Fruit fly (Drosophila melanogaster) whole organism, prepupa: ENCODE results near the gene CG31391.

Source experiments
- CG10631 ChIP-seq: fragments of 200-800 bp; sonication (Bioruptor generic); optimal IDR thresholded peaks from 2 replicates; lab custom pipeline; 2016; ENCODE audit warnings: missing biosample characterization, missing genetic modification characterization
- CG11294 ChIP-seq: fragments of 200-800 bp; sonication (Bioruptor generic); IDR thresholded peaks from 2 replicates; pipeline ENCODE4 v1.3.6; 2022; ENCODE audit warnings: missing biosample characterization, missing genetic modification characterization
- CG15336 ChIP-seq: fragments of 200-800 bp; sonication (Bioruptor generic); IDR thresholded peaks from 2 replicates; pipeline ENCODE4 v1.3.6; 2022; ENCODE audit warnings: missing biosample characterization, missing genetic modification characterization
- CG1621 ChIP-seq: fragments of 200-800 bp; sonication (Bioruptor generic); optimal IDR thresholded peaks from 3 replicates; lab custom pipeline; 2018; ENCODE audit warnings: missing biosample characterization, mild to moderate bottlenecking, missing genetic modification characterization
- CG3032 ChIP-seq: fragments of 200-800 bp; optimal IDR thresholded peaks from 2 replicates; lab custom pipeline; 2019; ENCODE audit warnings: missing biosample characterization, mild to moderate bottlenecking, missing genetic modification characterization, moderate library complexity
- CG31627 ChIP-seq: fragments of 200-800 bp; sonication (Bioruptor generic); optimal IDR thresholded peaks from 3 replicates; lab custom pipeline; 2016; ENCODE audit warnings: missing biosample characterization, missing genetic modification characterization
- CG32006 ChIP-seq: fragments of 200-800 bp; sonication (Bioruptor generic); optimal IDR thresholded peaks from 3 replicates; lab custom pipeline; 2017; ENCODE audit warnings: missing biosample characterization, mild to moderate bottlenecking, missing genetic modification characterization
- CG34406 ChIP-seq: fragments of 200-800 bp; sonication (Bioruptor generic); optimal IDR thresholded peaks from 3 replicates; lab custom pipeline; 2016; ENCODE audit warnings: missing biosample characterization, missing genetic modification characterization
- CG3919 ChIP-seq: fragments of 200-800 bp; sonication (Bioruptor generic); optimal IDR thresholded peaks from 3 replicates; lab custom pipeline; 2016; ENCODE audit warnings: missing biosample characterization, missing genetic modification characterization
- CG4318 ChIP-seq: fragments of 200-800 bp; sonication (Bioruptor generic); optimal IDR thresholded peaks from 3 replicates; lab custom pipeline; 2017; ENCODE audit warnings: missing biosample characterization, mild to moderate bottlenecking, missing genetic modification characterization
- CG6163 ChIP-seq: fragments of 200-800 bp; sonication (Bioruptor generic); IDR thresholded peaks from 3 replicates; pipeline ENCODE4 v1.3.6; 2022; ENCODE audit warnings: missing biosample characterization, missing genetic modification characterization
- CG6276 ChIP-seq: fragments of 200-800 bp; sonication (Bioruptor generic); optimal IDR thresholded peaks from 2 replicates; lab custom pipeline; 2017; ENCODE audit warnings: missing biosample characterization, mild to moderate bottlenecking, missing genetic modification characterization
- CG6792 ChIP-seq: fragments of 200-800 bp; sonication (Bioruptor generic); optimal IDR thresholded peaks from 3 replicates; lab custom pipeline; 2016; ENCODE audit warnings: missing biosample characterization, missing genetic modification characterization
- CG6854 ChIP-seq: fragments of 200-800 bp; sonication (Bioruptor generic); optimal IDR thresholded peaks from 2 replicates; lab custom pipeline; 2017; ENCODE audit warnings: missing biosample characterization, mild to moderate bottlenecking, missing genetic modification characterization
- CG7368 ChIP-seq: fragments of 200-800 bp; sonication (Bioruptor generic); optimal IDR thresholded peaks from 3 replicates; lab custom pipeline; 2016; ENCODE audit warnings: missing biosample characterization, missing genetic modification characterization
- CG8119 ChIP-seq: fragments of 200-800 bp; sonication (Bioruptor generic); IDR thresholded peaks from 3 replicates; pipeline ENCODE4 v1.3.6; 2022; ENCODE audit warnings: missing biosample characterization, missing genetic modification characterization
- CG8632 ChIP-seq: fragments of 200-800 bp; sonication (Bioruptor generic); optimal IDR thresholded peaks from 3 replicates; lab custom pipeline; 2016; ENCODE audit warnings: missing biosample characterization, missing genetic modification characterization
- Eip75B ChIP-seq: fragments of 200-800 bp; sonication (Bioruptor generic); optimal IDR thresholded peaks from 3 replicates; lab custom pipeline; 2016; ENCODE audit warnings: missing biosample characterization, missing genetic modification characterization
- Eip78C ChIP-seq: fragments of 200-800 bp; sonication (Bioruptor generic); peaks from one replicate; lab custom pipeline; 2016; ENCODE audit warnings: missing biosample characterization, missing genetic modification characterization
- Eip93F ChIP-seq: fragments of 200-800 bp; sonication (Bioruptor generic); optimal IDR thresholded peaks from 2 replicates; lab custom pipeline; 2016; ENCODE audit warnings: missing biosample characterization, mild to moderate bottlenecking, missing genetic modification characterization
- Ets21C ChIP-seq: fragments of 200-800 bp; sonication (Bioruptor generic); optimal IDR thresholded peaks from 3 replicates; lab custom pipeline; 2016; ENCODE audit warnings: missing biosample characterization, missing genetic modification characterization
- Ets96B ChIP-seq: fragments of 200-800 bp; optimal IDR thresholded peaks from 2 replicates; lab custom pipeline; 2019; ENCODE audit warnings: missing biosample characterization, mild to moderate bottlenecking, missing genetic modification characterization, moderate library complexity
- Gug ChIP-seq: fragments of 200-800 bp; sonication (Bioruptor generic); IDR thresholded peaks from 2 replicates; pipeline ENCODE4 v1.3.6; 2022; ENCODE audit warnings: missing biosample characterization, missing genetic modification characterization
- Hr39 ChIP-seq: fragments of 200-800 bp; sonication (Bioruptor generic); optimal IDR thresholded peaks from 2 replicates; lab custom pipeline; 2016; ENCODE audit warnings: missing biosample characterization, missing genetic modification characterization
- Hr4 ChIP-seq: fragments of 200-800 bp; sonication (Bioruptor generic); optimal IDR thresholded peaks from 3 replicates; lab custom pipeline; 2016; ENCODE audit warnings: missing biosample characterization, missing genetic modification characterization
- Lpt ChIP-seq: fragments of 200-800 bp; sonication (Bioruptor generic); optimal IDR thresholded peaks from 3 replicates; lab custom pipeline; 2016; ENCODE audit warnings: missing biosample characterization, missing genetic modification characterization
- Met ChIP-seq: fragments of 200-800 bp; sonication (Bioruptor generic); optimal IDR thresholded peaks from 3 replicates; lab custom pipeline; 2016; ENCODE audit warnings: missing biosample characterization, missing genetic modification characterization
- OdsH ChIP-seq: fragments of 200-800 bp; sonication (Bioruptor generic); optimal IDR thresholded peaks from 3 replicates; lab custom pipeline; 2016; ENCODE audit warnings: missing biosample characterization, missing genetic modification characterization
- Smox ChIP-seq: fragments of 200-800 bp; sonication (Bioruptor generic); optimal IDR thresholded peaks from 3 replicates; lab custom pipeline; 2016; ENCODE audit warnings: missing biosample characterization, missing genetic modification characterization
- Sox102F ChIP-seq: fragments of 200-800 bp; sonication (Bioruptor generic); optimal IDR thresholded peaks from 2 replicates; lab custom pipeline; 2016; ENCODE audit warnings: missing biosample characterization, mild to moderate bottlenecking, missing genetic modification characterization
- Sox14 ChIP-seq: fragments of 200-800 bp; sonication (Bioruptor generic); optimal IDR thresholded peaks from 3 replicates; lab custom pipeline; 2016; ENCODE audit warnings: missing biosample characterization, missing genetic modification characterization
- achi ChIP-seq: fragments of 200-800 bp; sonication (Bioruptor generic); optimal IDR thresholded peaks from 3 replicates; lab custom pipeline; 2016; ENCODE audit warnings: missing biosample characterization, missing genetic modification characterization
- acj6 ChIP-seq: fragments of 200-800 bp; sonication (Bioruptor generic); optimal IDR thresholded peaks from 3 replicates; lab custom pipeline; 2016; ENCODE audit warnings: missing biosample characterization, missing genetic modification characterization
- cyc ChIP-seq: fragments of 200-800 bp; sonication (Bioruptor generic); optimal IDR thresholded peaks from 3 replicates; lab custom pipeline; 2016; ENCODE audit warnings: missing biosample characterization, missing genetic modification characterization
- dac ChIP-seq: fragments of 200-800 bp; sonication (Bioruptor generic); optimal IDR thresholded peaks from 2 replicates; lab custom pipeline; 2017; ENCODE audit warnings: missing biosample characterization, mild to moderate bottlenecking, missing genetic modification characterization
- eg ChIP-seq: fragments of 200-800 bp; sonication (Bioruptor generic); IDR thresholded peaks from 3 replicates; pipeline ENCODE4 v1.3.6; 2022; ENCODE audit warnings: missing biosample characterization, missing genetic modification characterization
- esn ChIP-seq: fragments of 200-800 bp; sonication (Bioruptor generic); optimal IDR thresholded peaks from 2 replicates; lab custom pipeline; 2016; ENCODE audit warnings: missing biosample characterization, mild to moderate bottlenecking, missing genetic modification characterization, moderate library complexity
- fkh ChIP-seq: fragments of 200-800 bp; sonication (Bioruptor generic); optimal IDR thresholded peaks from 3 replicates; lab custom pipeline; 2017; ENCODE audit warnings: missing biosample characterization, mild to moderate bottlenecking, missing genetic modification characterization, moderate library complexity
- lz ChIP-seq: fragments of 200-800 bp; sonication (Bioruptor generic); optimal IDR thresholded peaks from 3 replicates; lab custom pipeline; 2016; ENCODE audit warnings: missing biosample characterization, missing genetic modification characterization
- net ChIP-seq: fragments of 200-800 bp; sonication (Bioruptor generic); optimal IDR thresholded peaks from 3 replicates; lab custom pipeline; 2016; ENCODE audit warnings: missing biosample characterization, missing genetic modification characterization
- pdm3 ChIP-seq: fragments of 200-800 bp; sonication (Bioruptor generic); optimal IDR thresholded peaks from 3 replicates; lab custom pipeline; 2016; ENCODE audit warnings: missing biosample characterization, missing genetic modification characterization
- spab ChIP-seq: fragments of 200-800 bp; sonication (Bioruptor generic); optimal IDR thresholded peaks from 2 replicates; lab custom pipeline; 2017; ENCODE audit warnings: missing biosample characterization, mild to moderate bottlenecking, missing genetic modification characterization, missing genetic modification reagents
- svp ChIP-seq: fragments of 200-800 bp; sonication (Bioruptor generic); peaks from one replicate; lab custom pipeline; 2016; ENCODE audit warnings: missing biosample characterization, missing genetic modification characterization
- topi ChIP-seq: fragments of 200-800 bp; sonication (Bioruptor generic); optimal IDR thresholded peaks from 3 replicates; lab custom pipeline; 2016; ENCODE audit warnings: missing biosample characterization, missing genetic modification characterization

The CG31391 gene

DNA sequence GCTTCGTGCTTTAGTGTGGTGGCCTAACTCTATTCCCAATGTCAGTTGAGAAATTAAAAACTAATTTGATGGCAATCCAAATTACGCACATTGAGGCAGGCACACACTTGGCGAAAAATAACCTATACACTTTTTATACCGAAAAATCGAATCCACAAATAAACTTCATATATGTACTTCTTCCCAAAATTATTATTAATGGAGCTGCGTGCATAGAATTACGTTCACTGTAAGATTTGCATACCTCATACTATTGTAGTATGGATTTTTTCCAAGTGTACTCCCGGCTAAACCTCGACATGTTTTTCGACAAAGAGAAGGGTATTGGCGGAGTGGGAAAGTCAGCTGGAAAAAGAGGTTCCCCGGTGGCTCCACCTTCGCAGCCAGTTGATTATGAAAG lies 20.6 kb downstream of the CG31391 start:
- TF ChIP-seq Lpt (GFP tag; lab: Kevin White, UChicago) (peak; percentile 58), CG3919 (GFP tag; lab: Kevin White, UChicago) (no peak), CG11294 (GFP tag; lab: Robert Waterston, UW) (no peak), spab (GFP tag; lab: Kevin White, UChicago) (no peak), OdsH (GFP tag; lab: Kevin White, UChicago) (peak; percentile 55), CG31627 (GFP tag; lab: Kevin White, UChicago) (peak; percentile 36), CG8119 (peak; percentile 78), pdm3 (GFP tag; lab: Kevin White, UChicago) (peak; percentile 66), svp (peak; percentile 62), CG8632 (GFP tag; lab: Kevin White, UChicago) (peak; percentile 25), achi (GFP tag; lab: Kevin White, UChicago) (peak; percentile 31), acj6 (peak; percentile 27), CG10631 (GFP tag; lab: Kevin White, UChicago) (peak; percentile 28), dac (GFP tag; lab: Kevin White, UChicago) (peak; percentile 28), net (peak; percentile 33), Sox102F (GFP tag; lab: Kevin White, UChicago) (peak; percentile 54), CG4318 (GFP tag; lab: Kevin White, UChicago) (peak; percentile 60), CG6792 (GFP tag; lab: Kevin White, UChicago) (peak; percentile 26), Hr4 (GFP tag; lab: Kevin White, UChicago) (peak; percentile 83), fkh (GFP tag; lab: Kevin White, UChicago) (no peak), Ets21C (GFP tag; lab: Kevin White, UChicago) (no peak), Met (GFP tag; lab: Kevin White, UChicago) (peak; percentile 49), lz (peak; percentile 39), CG7368 (GFP tag; lab: Kevin White, UChicago) (no peak), Eip78C (GFP tag; lab: Kevin White, UChicago) (peak; percentile 90), CG6276 (peak; percentile 61), Gug (peak; percentile 40; the same call in 1 of the 2 replicates), CG6163 (GFP tag; lab: Robert Waterston, UW) (0 out of 3 replicates have a peak, but pooled peaks have one; percentile 52), CG6854 (no peak), Ets96B (tag; lab: Kevin White, UChicago) (no peak), CG15336 (GFP tag; lab: Robert Waterston, UW) (peak; percentile 75), CG3032 (tag; lab: Kevin White, UChicago) (no peak), CG32006 (GFP tag; lab: Kevin White, UChicago) (peak; percentile 73), Hr39 (GFP tag; lab: Kevin White, UChicago) (peak; percentile 49), Smox (GFP tag; lab: Kevin White, UChicago) (peak; percentile 33), topi (peak; percentile 46), cyc (peak; percentile 13), CG1621 (no peak), Sox14 (GFP tag; lab: Kevin White, UChicago) (no peak), eg (GFP tag; lab: Robert Waterston, UW) (peak; percentile 79), Eip93F (GFP tag; lab: Kevin White, UChicago) (no peak), esn (peak; percentile 55), CG34406 (GFP tag; lab: Kevin White, UChicago) (peak; percentile 39), Eip75B (GFP tag; lab: Kevin White, UChicago) (peak; percentile 31)

DNA sequence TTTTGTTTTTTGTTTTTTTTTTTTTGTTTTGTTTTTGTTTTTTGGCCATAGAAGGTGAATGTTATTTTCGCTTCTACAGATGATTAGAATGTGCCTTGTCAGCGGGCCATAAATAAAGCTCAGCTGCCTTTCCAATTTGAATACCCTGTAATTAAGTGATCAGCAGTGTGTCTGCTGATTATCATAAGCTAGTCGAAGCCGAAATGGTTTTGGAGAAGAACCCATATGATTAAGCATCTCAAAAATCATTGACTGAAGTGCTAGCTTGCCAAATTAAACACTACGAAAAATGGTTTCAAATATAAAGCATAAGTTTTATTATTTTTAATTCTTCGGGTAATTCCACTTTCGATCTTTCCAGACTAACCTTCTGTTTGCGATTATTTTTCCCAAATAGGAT lies 21.6 kb downstream of the CG31391 start:
- TF ChIP-seq Eip78C (GFP tag; lab: Kevin White, UChicago) (peak; percentile 11), Eip75B (GFP tag; lab: Kevin White, UChicago) (no peak)
